Fruit fly (Drosophila melanogaster) whole organism, embryonic: ENCODE results near the gene CG13679.

Experiments
- Bgb ChIP-seq: fragments of 200-800 bp; sonication (Bioruptor generic); IDR thresholded peaks from 2 replicates; pipeline ENCODE4 v1.3.6; 2022; ENCODE audit warnings: missing biosample characterization, missing genetic modification characterization; ENCODE audit not compliant: partially characterized antibody
- CG12659 ChIP-seq: fragments of 200-800 bp; sonication (Bioruptor generic); optimal IDR thresholded peaks from 3 replicates; lab custom pipeline; 2017; ENCODE audit warnings: mild to moderate bottlenecking, missing biosample characterization, missing genetic modification reagents, missing genetic modification characterization
- CG13287 ChIP-seq: fragments of 200-800 bp; sonication (Bioruptor generic); IDR thresholded peaks from 2 replicates; pipeline ENCODE4 v1.3.6; 2022; ENCODE audit warnings: missing biosample characterization, missing genetic modification characterization; ENCODE audit not compliant: partially characterized antibody
- CG14710 ChIP-seq: fragments of 200-800 bp; sonication (Bioruptor generic); optimal IDR thresholded peaks from 3 replicates; lab custom pipeline; 2019; ENCODE audit warnings: missing biosample characterization, mild to moderate bottlenecking, missing genetic modification characterization, moderate library complexity
- CG18011 ChIP-seq: fragments of 200-800 bp; sonication (Bioruptor generic); optimal IDR thresholded peaks from 2 replicates; lab custom pipeline; 2017; ENCODE audit warnings: missing biosample characterization, missing genetic modification characterization, mild to moderate bottlenecking, moderate library complexity, missing genotype
- CG18619 ChIP-seq: fragments of 200-800 bp; sonication (Bioruptor generic); optimal IDR thresholded peaks from 3 replicates; lab custom pipeline; 2017; ENCODE audit warnings: missing biosample characterization, mild to moderate bottlenecking, missing genetic modification characterization
- CG2678 ChIP-seq: fragments of 200-800 bp; sonication (Bioruptor generic); optimal IDR thresholded peaks from 3 replicates; lab custom pipeline; 2019; ENCODE audit warnings: missing biosample characterization, mild to moderate bottlenecking, missing genetic modification characterization, moderate library complexity
- CG30403 ChIP-seq: fragments of 200-800 bp; sonication (Bioruptor generic); optimal IDR thresholded peaks from 3 replicates; lab custom pipeline; 2016; ENCODE audit warnings: missing biosample characterization, missing genetic modification characterization
- CG32772 ChIP-seq: fragments of 200-800 bp; sonication (Bioruptor generic); IDR thresholded peaks from 2 replicates; pipeline ENCODE4 v1.3.6; 2022; ENCODE audit warnings: missing biosample characterization, missing genetic modification characterization
- CG34224 ChIP-seq: fragments of 200-800 bp; sonication (Bioruptor generic); IDR thresholded peaks from 3 replicates; pipeline ENCODE4 v1.3.6; 2022; ENCODE audit warnings: missing biosample characterization, missing genetic modification characterization; ENCODE audit not compliant: partially characterized antibody
- CG3995 ChIP-seq: fragments of 200-800 bp; sonication (Bioruptor generic); optimal IDR thresholded peaks from 3 replicates; lab custom pipeline; 2016; ENCODE audit warnings: missing biosample characterization, missing genetic modification characterization
- CG4282 ChIP-seq: fragments of 200-800 bp; sonication (Bioruptor generic); optimal IDR thresholded peaks from 2 replicates; lab custom pipeline; 2016; ENCODE audit warnings: missing biosample characterization, missing genetic modification characterization
- CG7357 ChIP-seq: fragments of 200-800 bp; sonication (Bioruptor generic); IDR thresholded peaks from 3 replicates; pipeline ENCODE4 v1.3.6; 2022; ENCODE audit warnings: missing biosample characterization, missing genetic modification characterization
- CG7928 ChIP-seq: fragments of 200-800 bp; sonication (Bioruptor generic); optimal IDR thresholded peaks from 2 replicates; lab custom pipeline; 2017; ENCODE audit warnings: missing biosample characterization, mild to moderate bottlenecking, missing genetic modification characterization
- CTCF ChIP-seq: fragments of 200-800 bp; sonication (Bioruptor generic); optimal IDR thresholded peaks from 2 replicates; lab custom pipeline; 2017; ENCODE audit warnings: missing biosample characterization, mild to moderate bottlenecking, missing genetic modification characterization, moderate library complexity
- Chrac-16 ChIP-seq: fragments of 200-800 bp; sonication (Bioruptor generic); optimal IDR thresholded peaks from 3 replicates; lab custom pipeline; 2016; ENCODE audit warnings: missing biosample characterization, missing genetic modification characterization
- Dek ChIP-seq: fragments of 200-800 bp; sonication (Bioruptor generic); optimal IDR thresholded peaks from 3 replicates; lab custom pipeline; 2019; ENCODE audit warnings: missing biosample characterization, mild to moderate bottlenecking, missing genetic modification characterization, moderate library complexity
- Doc3 ChIP-seq: fragments of 200-800 bp; sonication (Bioruptor generic); IDR thresholded peaks from 3 replicates; pipeline ENCODE4 v1.3.6; 2022; ENCODE audit warnings: missing biosample characterization, missing genetic modification characterization; ENCODE audit not compliant: partially characterized antibody
- Dp ChIP-seq: fragments of 200-800 bp; sonication (Bioruptor generic); optimal IDR thresholded peaks from 2 replicates; lab custom pipeline; 2018; ENCODE audit warnings: missing biosample characterization, mild to moderate bottlenecking, missing genetic modification characterization, moderate library complexity
- Elba2 ChIP-seq: fragments of 200-800 bp; sonication (Bioruptor generic); optimal IDR thresholded peaks from 3 replicates; lab custom pipeline; 2016; ENCODE audit warnings: missing biosample characterization, missing genetic modification characterization
- Ets97D ChIP-seq: fragments of 200-800 bp; sonication (Bioruptor generic); optimal IDR thresholded peaks from 3 replicates; lab custom pipeline; 2016; ENCODE audit warnings: missing biosample characterization, missing genetic modification characterization
- MBD-R2 ChIP-seq: fragments of 200-800 bp; sonication (Bioruptor generic); IDR thresholded peaks from 2 replicates; pipeline ENCODE4 v1.3.6; 2022; ENCODE audit warnings: missing biosample characterization, missing genetic modification characterization
- Mad ChIP-seq: fragments of 200-800 bp; sonication (Bioruptor generic); optimal IDR thresholded peaks from 2 replicates; lab custom pipeline; 2016; ENCODE audit warnings: missing biosample characterization, missing genetic modification characterization
- NC2β ChIP-seq: fragments of 200-800 bp; sonication (Bioruptor generic); optimal IDR thresholded peaks from 2 replicates; lab custom pipeline; 2016; ENCODE audit warnings: missing biosample characterization, missing genetic modification characterization
- PHDP ChIP-seq: fragments of 200-800 bp; sonication (Bioruptor generic); optimal IDR thresholded peaks from 3 replicates; lab custom pipeline; 2018; ENCODE audit warnings: missing biosample characterization, mild to moderate bottlenecking, missing genetic modification characterization, moderate library complexity
- Six4 ChIP-seq: fragments of 200-800 bp; sonication (Bioruptor generic); optimal IDR thresholded peaks from 2 replicates; lab custom pipeline; 2016; ENCODE audit warnings: missing biosample characterization, missing genetic modification characterization
- Sry-δ ChIP-seq: fragments of 200-800 bp; sonication (Bioruptor generic); optimal IDR thresholded peaks from 2 replicates; lab custom pipeline; 2016; ENCODE audit warnings: missing biosample characterization, missing genetic modification characterization
- Xrp1 ChIP-seq: fragments of 200-800 bp; sonication (Bioruptor generic); IDR thresholded peaks from 2 replicates; pipeline ENCODE4 v1.3.6; 2022; ENCODE audit warnings: missing biosample characterization, missing genetic modification characterization
- ac ChIP-seq: fragments of 200-800 bp; sonication (Bioruptor generic); optimal IDR thresholded peaks from 3 replicates; lab custom pipeline; 2017; ENCODE audit warnings: missing biosample characterization, mild to moderate bottlenecking, missing genetic modification characterization
- bab2 ChIP-seq: fragments of 200-800 bp; sonication (Bioruptor generic); optimal IDR thresholded peaks from 2 replicates; lab custom pipeline; 2016; ENCODE audit warnings: missing biosample characterization, missing genetic modification characterization
- bigmax ChIP-seq: fragments of 200-800 bp; sonication (Bioruptor generic); optimal IDR thresholded peaks from 2 replicates; lab custom pipeline; 2018; ENCODE audit warnings: missing biosample characterization, mild to moderate bottlenecking, missing genetic modification characterization
- cg ChIP-seq: fragments of 200-800 bp; sonication (Bioruptor generic); optimal IDR thresholded peaks from 3 replicates; lab custom pipeline; 2019; ENCODE audit warnings: missing biosample characterization, mild to moderate bottlenecking, missing genetic modification characterization, moderate library complexity
- chinmo ChIP-seq: fragments of 200-800 bp; sonication (Bioruptor generic); IDR thresholded peaks from 4 replicates; pipeline ENCODE4 v1.3.6; 2022; ENCODE audit warnings: missing biosample characterization, missing genetic modification characterization; ENCODE audit not compliant: partially characterized antibody
- crp ChIP-seq, 2 experiments: fragments of 200-800 bp; sonication (Bioruptor generic); optimal IDR thresholded peaks; 2 replicates in 1 of 2; 3 replicates in 1 of 2; lab custom pipeline; 2017; ENCODE audit warnings: missing biosample characterization in 2 of 2, missing genetic modification characterization in 2 of 2, mild to moderate bottlenecking in 1 of 2, moderate library complexity in 1 of 2
- ems ChIP-seq: fragments of 200-800 bp; sonication (Bioruptor generic); optimal IDR thresholded peaks from 3 replicates; lab custom pipeline; 2016; ENCODE audit warnings: missing biosample characterization, missing genetic modification characterization
- ftz-f1 ChIP-seq: fragments of 200-800 bp; sonication (Bioruptor generic); optimal IDR thresholded peaks from 2 replicates; lab custom pipeline; 2016; ENCODE audit warnings: missing biosample characterization, missing genetic modification characterization
- gfzf ChIP-seq: fragments of 200-800 bp; sonication (Bioruptor generic); optimal IDR thresholded peaks from 2 replicates; lab custom pipeline; 2016; ENCODE audit warnings: missing biosample characterization, mild to moderate bottlenecking, missing genetic modification characterization, moderate library complexity
- gsb ChIP-seq: fragments of 200-800 bp; sonication (Bioruptor generic); IDR thresholded peaks from 2 replicates; pipeline ENCODE4 v1.3.6; 2022; ENCODE audit warnings: missing biosample characterization, missing genetic modification characterization
- hbn ChIP-seq: fragments of 200-800 bp; sonication (Bioruptor generic); IDR thresholded peaks from 2 replicates; pipeline ENCODE4 v1.3.6; 2022; ENCODE audit warnings: missing biosample characterization, missing genetic modification characterization; ENCODE audit not compliant: partially characterized antibody
- hth ChIP-seq: fragments of >200 bp; optimal IDR thresholded peaks from 2 replicates; lab custom pipeline; 2017; ENCODE audit warnings: inconsistent platforms
- ind ChIP-seq: fragments of 200-800 bp; sonication (Bioruptor generic); optimal IDR thresholded peaks from 3 replicates; lab custom pipeline; 2016; ENCODE audit warnings: missing biosample characterization, missing genetic modification characterization
- jumu ChIP-seq: fragments of 200-800 bp; sonication (Bioruptor generic); optimal IDR thresholded peaks from 3 replicates; lab custom pipeline; 2016; ENCODE audit warnings: missing biosample characterization, missing genetic modification characterization
- kay ChIP-seq: fragments of 200-800 bp; sonication (Bioruptor generic); optimal IDR thresholded peaks from 2 replicates; lab custom pipeline; 2016; ENCODE audit warnings: missing biosample characterization, missing genetic modification characterization
- klu ChIP-seq: fragments of 200-800 bp; sonication (Bioruptor generic); IDR thresholded peaks from 2 replicates; pipeline ENCODE4 v1.3.6; 2022; ENCODE audit warnings: missing biosample characterization, missing genetic modification characterization
- oc ChIP-seq: fragments of 200-800 bp; sonication (Bioruptor generic); optimal IDR thresholded peaks from 2 replicates; lab custom pipeline; 2018; ENCODE audit warnings: missing biosample characterization, mild to moderate bottlenecking, missing genetic modification characterization, moderate library complexity
- row ChIP-seq: fragments of 200-800 bp; sonication (Bioruptor generic); IDR thresholded peaks from 3 replicates; pipeline ENCODE4 v1.3.6; 2022; ENCODE audit warnings: missing biosample characterization, missing genetic modification characterization
- slou ChIP-seq: fragments of 200-800 bp; sonication (Bioruptor generic); optimal IDR thresholded peaks from 3 replicates; lab custom pipeline; 2016; ENCODE audit warnings: missing biosample characterization, missing genetic modification characterization
- stc ChIP-seq: fragments of 200-800 bp; sonication (Bioruptor generic); IDR thresholded peaks from 2 replicates; pipeline ENCODE4 v1.3.6; 2022; ENCODE audit warnings: missing biosample characterization, missing genetic modification characterization
- stwl ChIP-seq: fragments of 200-800 bp; sonication (Bioruptor generic); optimal IDR thresholded peaks from 3 replicates; lab custom pipeline; 2018; ENCODE audit warnings: missing biosample characterization, mild to moderate bottlenecking, missing genetic modification characterization, moderate library complexity
- tx ChIP-seq: fragments of 200-800 bp; sonication (Bioruptor generic); optimal IDR thresholded peaks from 2 replicates; lab custom pipeline; 2016; ENCODE audit warnings: missing biosample characterization, missing genetic modification characterization
- vvl ChIP-seq: fragments of 200-800 bp; sonication (Bioruptor generic); IDR thresholded peaks from 2 replicates; pipeline ENCODE4 v1.3.6; 2022; ENCODE audit warnings: missing biosample characterization, missing genetic modification characterization

CG13679 gene

dm6 chr3L:8175818-8176217 is 26.8 kb upstream of the CG13679 start, which contains the start of gene RecQ4 (continued):
- peak; percentile 13 for TF ChIP-seq ac (GFP tag; lab: Kevin White, UChicago)
- TF ChIP-seq MBD-R2 (GFP tag; lab: Robert Waterston, UW): peak; percentile 78
- no peak for TF ChIP-seq gsb (GFP tag; lab: Robert Waterston, UW)
- no peak for TF ChIP-seq Dek (tag; lab: Kevin White, UChicago)
- TF ChIP-seq oc (tag; lab: Kevin White, UChicago): no peak
- no peak for TF ChIP-seq PHDP (tag; lab: Kevin White, UChicago)
- no peak for TF ChIP-seq ind (GFP tag; lab: Kevin White, UChicago)
- no peak for TF ChIP-seq slou (GFP tag; lab: Kevin White, UChicago)
- no peak for TF ChIP-seq CG12659 (GFP tag; lab: Kevin White, UChicago)
- no peak for TF ChIP-seq CG3995
- TF ChIP-seq hth (lab: Kevin White, UChicago): no peak
- no peak for TF ChIP-seq CTCF (GFP tag; lab: Kevin White, UChicago)
- peak; percentile 47 for TF ChIP-seq cg (GFP tag; lab: Kevin White, UChicago)
- TF ChIP-seq CG18619: no peak
- peak; percentile 39; the same call in 1 of the 2 replicates for TF ChIP-seq Bgb
- TF ChIP-seq hbn: peak; percentile 25; the same call in 1 of the 2 replicates
- peak; percentile 9 for TF ChIP-seq ftz-f1 (GFP tag; lab: Kevin White, UChicago)
- TF ChIP-seq Sry-δ: peak; percentile 45
- peak; percentile 19; the same call in 1 of the 2 replicates for TF ChIP-seq vvl (GFP tag; lab: Robert Waterston, UW)
- TF ChIP-seq Doc3: 0 out of 3 replicates have a peak, but pooled peaks have one; percentile 26
- no peak for TF ChIP-seq CG7928 (GFP tag; lab: Kevin White, UChicago)
- no peak for TF ChIP-seq Chrac-16 (GFP tag; lab: Kevin White, UChicago)
- TF ChIP-seq CG4282 (GFP tag; lab: Kevin White, UChicago): peak; percentile 65
- TF ChIP-seq CG18011 (GFP tag; lab: Kevin White, UChicago): peak; percentile 17
- TF ChIP-seq CG14710 (tag; lab: Kevin White, UChicago): peak; percentile 32
- TF ChIP-seq NC2β (GFP tag; lab: Kevin White, UChicago): no peak
- TF ChIP-seq bigmax: peak; percentile 54
- TF ChIP-seq kay (GFP tag; lab: Kevin White, UChicago): no peak
- TF ChIP-seq Dp (GFP tag; lab: Kevin White, UChicago): peak; percentile 97
- TF ChIP-seq stwl (tag; lab: Kevin White, UChicago): peak; percentile 77
- no peak for TF ChIP-seq CG32772
- TF ChIP-seq stc: no peak
- TF ChIP-seq CG7357: no peak
- no peak for TF ChIP-seq tx (GFP tag; lab: Kevin White, UChicago)
- peak; percentile 19 to 80 for TF ChIP-seq crp (GFP tag; optimal IDR thresholded peaks at IDR 0.05; lab: Kevin White, UChicago)
- TF ChIP-seq Six4 (GFP tag; lab: Kevin White, UChicago): no peak
- TF ChIP-seq Ets97D (GFP tag; lab: Kevin White, UChicago): peak; percentile 70
- no peak for TF ChIP-seq CG2678 (tag; lab: Kevin White, UChicago)
- TF ChIP-seq jumu (GFP tag; lab: Kevin White, UChicago): no peak
- 0 out of 4 replicates have a peak, but pooled peaks have one; percentile 37 for TF ChIP-seq chinmo (GFP tag; lab: Robert Waterston, UW)
- TF ChIP-seq row: peak; percentile 90
- peak; percentile 17 for TF ChIP-seq ems (GFP tag; lab: Kevin White, UChicago)
- TF ChIP-seq Xrp1 (GFP tag; lab: Robert Waterston, UW): 0 out of 2 replicates have a peak, but pooled peaks have one; percentile 15
- no peak for TF ChIP-seq bab2 (GFP tag; lab: Kevin White, UChicago)
- peak; percentile 51; the same call in 1 of the 2 replicates for TF ChIP-seq CG13287 (GFP tag; lab: Robert Waterston, UW)
- TF ChIP-seq Mad (GFP tag; lab: Kevin White, UChicago): peak; percentile 18
- TF ChIP-seq CG34224 (GFP tag; lab: Robert Waterston, UW): peak; percentile 44; the same call in 2 of the 3 replicates
- TF ChIP-seq gfzf: peak; percentile 44
- no peak for TF ChIP-seq klu
- peak; percentile 26 for TF ChIP-seq CG30403 (GFP tag; lab: Kevin White, UChicago)
- TF ChIP-seq Elba2 (GFP tag; lab: Kevin White, UChicago): peak; percentile 14
